Worm (Caenorhabditis elegans): Measurements from ENCODE around the gene F29A7.4.

ce11 chrII:2736156-2736728 is 13.6 kb upstream of the F29A7.4 start, which contains the start of gene T05A8.8:
- TF ChIP-seq cebp-1 (GFP tag; IDR thresholded peaks at IDR 0.05): no peak
- TF ChIP-seq cebp-1 (tag; optimal IDR thresholded peaks at IDR 0.05): no peak
- peak; percentile 45 for TF ChIP-seq D2030.7 (GFP tag; IDR thresholded peaks at IDR 0.05)
- TF ChIP-seq snpc-4 (GFP tag; optimal IDR thresholded peaks at IDR 0.05): no peak
- no peak for TF ChIP-seq snpc-4 (tag; optimal IDR thresholded peaks at IDR 0.05)
- no peak for TF ChIP-seq nhr-90 (tag; optimal IDR thresholded peaks at IDR 0.05)
- TF ChIP-seq die-1 (tag; optimal IDR thresholded peaks at IDR 0.05): no peak
- no peak for TF ChIP-seq zfh-2 (GFP tag; conservative IDR thresholded peaks at IDR 0.05)
- no peak for TF ChIP-seq lin-54 (GFP tag; optimal IDR thresholded peaks at IDR 0.05)
- TF ChIP-seq let-526 (GFP tag; IDR thresholded peaks at IDR 0.05): no peak
- TF ChIP-seq ZK185.1 (tag; optimal IDR thresholded peaks at IDR 0.05; ENCODE audit: poor library complexity, severe bottlenecking): no peak
- no peak for TF ChIP-seq T26A5.8 (tag; optimal IDR thresholded peaks at IDR 0.05)
- TF ChIP-seq ekl-4 (GFP tag; IDR thresholded peaks at IDR 0.05): no peak
- no peak for TF ChIP-seq snpc-1.3 (tag; optimal IDR thresholded peaks at IDR 0.05; ENCODE audit: insufficient read depth)
- no peak for TF ChIP-seq nfya-1 (tag; optimal IDR thresholded peaks at IDR 0.05; ENCODE audit: borderline replicate concordance, insufficient read depth)
- no peak for TF ChIP-seq mcd-1 (GFP tag; IDR thresholded peaks at IDR 0.05)

Data from whole organism, young adult.